Fruit fly (Drosophila melanogaster) whole organism, embryonic: Measurements from ENCODE around the gene Jhbp5.

Experiments used
- B-H2 ChIP-seq: fragments of 200-800 bp; sonication (Bioruptor generic); optimal IDR thresholded peaks from 2 replicates; lab custom pipeline; 2018; ENCODE audit warnings: missing biosample characterization, mild to moderate bottlenecking, missing genetic modification characterization
- CG10979 ChIP-seq: fragments of 200-800 bp; sonication (Bioruptor generic); optimal IDR thresholded peaks from 2 replicates; lab custom pipeline; 2018; ENCODE audit warnings: missing biosample characterization, mild to moderate bottlenecking, missing genetic modification characterization, moderate library complexity
- CG11695 ChIP-seq: fragments of 200-800 bp; sonication (Bioruptor generic); IDR thresholded peaks from 3 replicates; pipeline ENCODE4 v1.3.6; 2022; ENCODE audit warnings: missing biosample characterization, missing genetic modification characterization
- CG12769 ChIP-seq: fragments of 200-800 bp; sonication (Bioruptor generic); optimal IDR thresholded peaks from 2 replicates; lab custom pipeline; 2019; ENCODE audit warnings: missing biosample characterization, mild to moderate bottlenecking, missing genetic modification characterization, moderate library complexity
- CG13296 ChIP-seq: fragments of 200-800 bp; sonication (Bioruptor generic); optimal IDR thresholded peaks from 3 replicates; lab custom pipeline; 2018; ENCODE audit warnings: missing biosample characterization, mild to moderate bottlenecking, missing genetic modification characterization
- CG1529 ChIP-seq: fragments of 200-800 bp; sonication (Bioruptor generic); optimal IDR thresholded peaks from 3 replicates; lab custom pipeline; 2018; ENCODE audit warnings: missing biosample characterization, missing genetic modification characterization
- CG17912 ChIP-seq: fragments of 200-800 bp; sonication (Bioruptor generic); optimal IDR thresholded peaks from 2 replicates; lab custom pipeline; 2018; ENCODE audit warnings: missing biosample characterization, mild to moderate bottlenecking, missing genetic modification characterization
- CG1832 ChIP-seq: fragments of 200-800 bp; sonication (Bioruptor generic); optimal IDR thresholded peaks from 2 replicates; lab custom pipeline; 2017; ENCODE audit warnings: missing biosample characterization, mild to moderate bottlenecking, missing genetic modification characterization, inconsistent platforms
- CG2199 ChIP-seq: fragments of 200-800 bp; sonication (Bioruptor generic); IDR thresholded peaks from 3 replicates; pipeline ENCODE4 v1.3.6; 2022; ENCODE audit warnings: missing biosample characterization, missing genetic modification characterization
- CG30431 ChIP-seq: fragments of 200-800 bp; sonication (Bioruptor generic); optimal IDR thresholded peaks from 2 replicates; lab custom pipeline; 2017; ENCODE audit warnings: missing biosample characterization, missing genetic modification characterization
- CG3163 ChIP-seq: fragments of 200-800 bp; sonication (Bioruptor generic); optimal IDR thresholded peaks from 3 replicates; lab custom pipeline; 2016; ENCODE audit warnings: missing biosample characterization, missing genetic modification characterization
- CG32532 ChIP-seq: fragments of 200-800 bp; sonication (Bioruptor generic); IDR thresholded peaks from 2 replicates; pipeline ENCODE4 v1.3.6; 2022; ENCODE audit warnings: missing biosample characterization, missing genetic modification characterization
- CG33213 ChIP-seq: fragments of 200-800 bp; sonication (Bioruptor generic); optimal IDR thresholded peaks from 3 replicates; lab custom pipeline; 2016; ENCODE audit warnings: missing biosample characterization, missing genetic modification characterization
- CG34376 ChIP-seq: fragments of 200-800 bp; sonication (Bioruptor generic); optimal IDR thresholded peaks from 2 replicates; lab custom pipeline; 2018; ENCODE audit warnings: missing biosample characterization, mild to moderate bottlenecking, missing genetic modification characterization
- CG4282 ChIP-seq: fragments of 200-800 bp; sonication (Bioruptor generic); optimal IDR thresholded peaks from 2 replicates; lab custom pipeline; 2016; ENCODE audit warnings: missing biosample characterization, missing genetic modification characterization
- CG4328 ChIP-seq: fragments of 200-800 bp; sonication (Bioruptor generic); optimal IDR thresholded peaks from 3 replicates; lab custom pipeline; 2017; ENCODE audit warnings: missing biosample characterization, missing genetic modification reagents, missing genetic modification characterization
- CG6175 ChIP-seq: fragments of 200-800 bp; sonication (Bioruptor generic); IDR thresholded peaks from 3 replicates; pipeline ENCODE4 v1.3.6; 2022; ENCODE audit warnings: missing biosample characterization, missing genetic modification characterization
- CG7987 ChIP-seq: fragments of 200-800 bp; sonication (Bioruptor generic); optimal IDR thresholded peaks from 2 replicates; lab custom pipeline; 2018; ENCODE audit warnings: missing biosample characterization, mild to moderate bottlenecking, missing genetic modification characterization, moderate library complexity
- Deaf1 ChIP-seq: fragments of 200-800 bp; optimal IDR thresholded peaks from 3 replicates; lab custom pipeline; 2019; ENCODE audit warnings: missing biosample characterization, mild to moderate bottlenecking, missing genetic modification characterization, moderate library complexity
- Dfd ChIP-seq, 2 experiments: fragments of >200 bp; optimal IDR thresholded peaks; 2 replicates each; lab custom pipeline; 2017; ENCODE audit warnings: missing biosample characterization in 2 of 2, missing genetic modification characterization in 2 of 2
- E2f2 ChIP-seq: fragments of 200-800 bp; sonication (Bioruptor generic); IDR thresholded peaks from 2 replicates; pipeline ENCODE4 v1.3.6; 2022; ENCODE audit warnings: missing biosample characterization, missing genetic modification characterization
- H15 ChIP-seq: fragments of 200-800 bp; sonication (Bioruptor generic); IDR thresholded peaks from 3 replicates; pipeline ENCODE4 v1.3.6; 2022; ENCODE audit warnings: missing biosample characterization, missing genetic modification characterization
- HHEX ChIP-seq: fragments of 200-800 bp; sonication (Bioruptor generic); optimal IDR thresholded peaks from 3 replicates; lab custom pipeline; 2017; ENCODE audit warnings: missing biosample characterization, mild to moderate bottlenecking, missing genetic modification characterization, missing genetic modification reagents
- Hey ChIP-seq: fragments of 200-800 bp; sonication (Bioruptor generic); optimal IDR thresholded peaks from 3 replicates; lab custom pipeline; 2018; ENCODE audit warnings: missing biosample characterization, mild to moderate bottlenecking, missing genetic modification characterization
- Hr51 ChIP-seq, 2 experiments: fragments of 200-800 bp; sonication (Bioruptor generic); optimal IDR thresholded peaks; 2 replicates in 1 of 2; 3 replicates in 1 of 2; lab custom pipeline; 2016 to 2018; ENCODE audit warnings: missing biosample characterization in 2 of 2, missing genetic modification characterization in 2 of 2, mild to moderate bottlenecking in 1 of 2, moderate library complexity in 1 of 2
- Lim3 ChIP-seq: fragments of 200-800 bp; sonication (Bioruptor generic); IDR thresholded peaks from 2 replicates; pipeline ENCODE4 v1.3.6; 2022; ENCODE audit warnings: missing biosample characterization, missing genetic modification characterization
- Nf-YB ChIP-seq: fragments of 200-800 bp; sonication (Bioruptor generic); optimal IDR thresholded peaks from 3 replicates; lab custom pipeline; 2019; ENCODE audit warnings: missing biosample characterization, mild to moderate bottlenecking, missing genetic modification characterization, moderate library complexity
- NfI ChIP-seq: fragments of 200-800 bp; sonication (Bioruptor generic); optimal IDR thresholded peaks from 3 replicates; lab custom pipeline; 2018; ENCODE audit warnings: missing biosample characterization, mild to moderate bottlenecking, missing genetic modification characterization, moderate library complexity
- Pdp1 ChIP-seq, 2 experiments: fragments of 200-800 bp; sonication (Bioruptor generic); optimal IDR thresholded peaks; 3 replicates each; lab custom pipeline; 2016; ENCODE audit warnings: missing biosample characterization in 2 of 2, missing genetic modification characterization in 2 of 2, mild to moderate bottlenecking in 1 of 2, moderate library complexity in 1 of 2
- abd-A ChIP-seq: fragments of 200-800 bp; sonication (Bioruptor generic); optimal IDR thresholded peaks from 3 replicates; lab custom pipeline; 2019; ENCODE audit warnings: missing biosample characterization, mild to moderate bottlenecking, missing genetic modification characterization, moderate library complexity
- ato ChIP-seq: fragments of 200-800 bp; sonication (Bioruptor generic); IDR thresholded peaks from 2 replicates; pipeline ENCODE4 v1.3.6; 2022; ENCODE audit warnings: missing biosample characterization, missing genetic modification characterization; ENCODE audit not compliant: partially characterized antibody
- bab2 ChIP-seq: fragments of 200-800 bp; sonication (Bioruptor generic); optimal IDR thresholded peaks from 2 replicates; lab custom pipeline; 2016; ENCODE audit warnings: missing biosample characterization, missing genetic modification characterization
- cg ChIP-seq: fragments of 200-800 bp; sonication (Bioruptor generic); optimal IDR thresholded peaks from 3 replicates; lab custom pipeline; 2019; ENCODE audit warnings: missing biosample characterization, mild to moderate bottlenecking, missing genetic modification characterization, moderate library complexity
- crol ChIP-seq: fragments of 200-800 bp; sonication (Bioruptor generic); IDR thresholded peaks from 2 replicates; pipeline ENCODE4 v1.3.6; 2022; ENCODE audit warnings: missing biosample characterization, missing genetic modification characterization
- fd64A ChIP-seq: fragments of 200-800 bp; sonication (Bioruptor generic); optimal IDR thresholded peaks from 3 replicates; lab custom pipeline; 2018; ENCODE audit warnings: missing biosample characterization, mild to moderate bottlenecking, missing genetic modification characterization
- gcm2 ChIP-seq: fragments of 200-800 bp; sonication (Bioruptor generic); optimal IDR thresholded peaks from 2 replicates; lab custom pipeline; 2016; ENCODE audit warnings: missing biosample characterization, missing genetic modification characterization
- hb ChIP-seq: fragments of 200-800 bp; sonication (Bioruptor generic); IDR thresholded peaks from 3 replicates; pipeline ENCODE4 v1.3.6; 2022; ENCODE audit warnings: missing biosample characterization, missing genetic modification characterization; ENCODE audit not compliant: partially characterized antibody
- hkb ChIP-seq, 2 experiments: fragments of 200-800 bp in 1 of 2; fragments of >200 bp in 1 of 2; sonication (Bioruptor generic) in 1 of 2; IDR thresholded peaks in 1 of 2; optimal IDR thresholded peaks in 1 of 2; 2 replicates each; pipeline versions ENCODE4 v1.3.6 to Lab custom; 2017 to 2022; ENCODE audit warnings: missing biosample characterization in 1 of 2, missing genetic modification characterization in 1 of 2
- kni ChIP-seq: fragments of 200-800 bp; sonication (Bioruptor generic); optimal IDR thresholded peaks from 3 replicates; lab custom pipeline; 2017; ENCODE audit warnings: mild to moderate bottlenecking, missing biosample characterization, missing genetic modification reagents, missing genetic modification characterization
- lilli ChIP-seq: fragments of 200-800 bp; sonication (Bioruptor generic); optimal IDR thresholded peaks from 3 replicates; lab custom pipeline; 2016; ENCODE audit warnings: missing biosample characterization, missing genetic modification characterization
- mirr ChIP-seq: fragments of 200-800 bp; sonication (Bioruptor generic); optimal IDR thresholded peaks from 3 replicates; lab custom pipeline; 2018; ENCODE audit warnings: missing biosample characterization, mild to moderate bottlenecking, missing genetic modification characterization
- pzg ChIP-seq: fragments of 200-800 bp; sonication (Bioruptor generic); optimal IDR thresholded peaks from 3 replicates; lab custom pipeline; 2018; ENCODE audit warnings: missing biosample characterization, mild to moderate bottlenecking, missing genetic modification characterization, moderate library complexity
- salm ChIP-seq: fragments of 200-800 bp; sonication (Bioruptor generic); optimal IDR thresholded peaks from 2 replicates; lab custom pipeline; 2018; ENCODE audit warnings: missing biosample characterization, mild to moderate bottlenecking, missing genetic modification characterization
- sd ChIP-seq: fragments of 200-800 bp; sonication (Bioruptor generic); optimal IDR thresholded peaks from 3 replicates; lab custom pipeline; 2018; ENCODE audit warnings: missing biosample characterization, mild to moderate bottlenecking, missing genetic modification characterization, moderate library complexity
- slbo ChIP-seq: fragments of 200-800 bp; sonication (Bioruptor generic); IDR thresholded peaks from 2 replicates; pipeline ENCODE4 v1.3.6; 2022; ENCODE audit warnings: missing biosample characterization, missing genetic modification characterization
- stc ChIP-seq: fragments of 200-800 bp; sonication (Bioruptor generic); IDR thresholded peaks from 2 replicates; pipeline ENCODE4 v1.3.6; 2022; ENCODE audit warnings: missing biosample characterization, missing genetic modification characterization
- sug ChIP-seq: fragments of 200-800 bp; optimal IDR thresholded peaks from 2 replicates; lab custom pipeline; 2019; ENCODE audit warnings: missing biosample characterization, mild to moderate bottlenecking, missing genetic modification characterization, moderate library complexity
- tgo ChIP-seq: fragments of 200-800 bp; sonication (Bioruptor generic); IDR thresholded peaks from 3 replicates; pipeline ENCODE4 v1.3.6; 2022; ENCODE audit warnings: missing biosample characterization, missing genetic modification characterization
- tio ChIP-seq: fragments of 200-800 bp; sonication (Bioruptor generic); optimal IDR thresholded peaks from 2 replicates; lab custom pipeline; 2017; ENCODE audit warnings: missing biosample characterization, missing genetic modification characterization, inconsistent platforms

The Jhbp5 gene

DNA sequence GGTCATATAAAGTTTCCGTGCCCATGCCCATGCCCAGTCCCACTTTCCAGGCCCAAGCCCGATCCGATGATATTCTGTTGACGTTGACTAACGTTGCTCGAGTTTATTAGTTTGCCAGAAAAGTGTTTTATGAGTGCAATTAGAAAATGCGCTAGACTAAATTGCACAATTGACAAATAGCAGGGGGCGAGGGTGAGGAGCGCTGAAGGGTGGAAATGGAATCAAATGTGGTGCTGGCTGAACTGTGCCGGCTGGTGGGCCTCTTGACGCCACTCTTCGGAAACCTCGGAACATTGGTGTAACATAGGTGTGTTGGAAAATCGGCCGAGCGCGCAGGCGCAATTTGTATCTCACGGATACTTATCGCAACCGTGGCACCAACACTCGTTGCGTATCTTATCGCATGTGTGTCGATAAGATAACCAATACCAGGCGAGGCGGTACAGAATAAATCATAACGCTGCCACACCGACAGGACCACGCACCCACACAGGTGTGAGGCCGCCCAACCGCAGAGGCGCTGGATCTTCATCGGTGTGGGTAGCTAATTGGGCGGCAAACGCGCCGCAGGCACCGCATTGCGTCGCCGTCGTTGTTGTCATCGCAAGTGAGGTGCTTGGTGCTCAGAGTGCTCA lies 34.1 kb downstream of the Jhbp5 start (continued):
- TF ChIP-seq crol (GFP tag; lab: Robert Waterston, UW) = peak; percentile 73
- TF ChIP-seq CG6175 (GFP tag; lab: Robert Waterston, UW) = peak; percentile 70; the same call in 1 of the 3 replicates
- TF ChIP-seq stc (GFP tag; lab: Robert Waterston, UW) = no peak
- no peak for TF ChIP-seq tio (GFP tag; lab: Kevin White, UChicago)
- no peak for TF ChIP-seq pzg (GFP tag; lab: Kevin White, UChicago)
- TF ChIP-seq H15 (GFP tag; lab: Robert Waterston, UW) = no peak
- TF ChIP-seq fd64A (GFP tag; lab: Kevin White, UChicago) = peak; percentile 34
- TF ChIP-seq tgo (GFP tag; lab: Robert Waterston, UW) = no peak
- TF ChIP-seq CG7987 (GFP tag; lab: Kevin White, UChicago) = peak; percentile 16
- TF ChIP-seq sug = peak; percentile 83
- no peak for TF ChIP-seq bab2 (GFP tag; lab: Kevin White, UChicago)
- peak; percentile 57 for TF ChIP-seq Deaf1
- peak; percentile 83 for TF ChIP-seq cg (GFP tag; lab: Kevin White, UChicago)
- TF ChIP-seq HHEX = peak; percentile 29
- TF ChIP-seq Hr51 (GFP tag; optimal IDR thresholded peaks at IDR 0.05; lab: Kevin White, UChicago) = peak in 1 of 2 experiments; percentile 43
- TF ChIP-seq kni (GFP tag; lab: Kevin White, UChicago) = no peak
- TF ChIP-seq Hey (tag; lab: Kevin White, UChicago) = peak; percentile 63
- no peak for TF ChIP-seq CG11695
- no peak for TF ChIP-seq CG30431
- no peak for TF ChIP-seq CG3163 (GFP tag; lab: Kevin White, UChicago)
- TF ChIP-seq salm = peak; percentile 30
- no peak for TF ChIP-seq abd-A (tag; lab: Kevin White, UChicago)
- peak; percentile 57 for TF ChIP-seq mirr (GFP tag; lab: Kevin White, UChicago)
- peak; percentile 61 for TF ChIP-seq CG13296 (GFP tag; lab: Kevin White, UChicago)
- peak; percentile 38 for TF ChIP-seq CG34376 (GFP tag; lab: Kevin White, UChicago)
- TF ChIP-seq CG33213 (GFP tag; lab: Kevin White, UChicago) = no peak
- no peak for TF ChIP-seq ato (GFP tag; lab: Robert Waterston, UW)
- TF ChIP-seq CG17912 (GFP tag; lab: Kevin White, UChicago) = peak; percentile 16
- TF ChIP-seq slbo (GFP tag; lab: Robert Waterston, UW) = 0 out of 2 replicates have a peak, but pooled peaks have one; percentile 3
- TF ChIP-seq NfI (GFP tag; lab: Kevin White, UChicago) = peak; percentile 11
- peak; percentile 22 for TF ChIP-seq sd (tag; lab: Kevin White, UChicago)
- TF ChIP-seq CG1529 (GFP tag; lab: Kevin White, UChicago) = peak; percentile 16

- no peak for TF ChIP-seq gcm2 (GFP tag; lab: Kevin White, UChicago)
- TF ChIP-seq Lim3 = no peak; the same call in 1 of the 2 replicates
- TF ChIP-seq Dfd (GFP tag; optimal IDR thresholded peaks at IDR 0.05; lab: Kevin White, UChicago) = no peak
- TF ChIP-seq Nf-YB = peak; percentile 95
- TF ChIP-seq hkb (optimal IDR thresholded peaks at IDR 0.05; lab: Kevin White, UChicago) = no peak
- no peak for TF ChIP-seq hkb (GFP tag; IDR thresholded peaks at IDR 0.05; lab: Robert Waterston, UW)
- TF ChIP-seq CG12769 (tag; lab: Kevin White, UChicago) = no peak
- 0 out of 3 replicates have a peak, but pooled peaks have one; percentile 53 for TF ChIP-seq CG2199 (GFP tag; lab: Robert Waterston, UW)
- no peak for TF ChIP-seq CG10979 (tag; lab: Kevin White, UChicago)
- no peak for TF ChIP-seq lilli (GFP tag; lab: Kevin White, UChicago)
- no peak for TF ChIP-seq CG32532 (GFP tag; lab: Robert Waterston, UW)
- no peak for TF ChIP-seq hb (GFP tag; lab: Robert Waterston, UW)
- TF ChIP-seq CG1832 (GFP tag; lab: Kevin White, UChicago) = no peak
- TF ChIP-seq CG4328 = no peak
- TF ChIP-seq B-H2 (GFP tag; lab: Kevin White, UChicago) = no peak
- peak in 1 of 2 experiments; percentile 2 for TF ChIP-seq Pdp1 (GFP tag; optimal IDR thresholded peaks at IDR 0.05; lab: Kevin White, UChicago)
- no peak for TF ChIP-seq E2f2
- no peak for TF ChIP-seq CG4282 (GFP tag; lab: Kevin White, UChicago)
These were observed 35.9 kb downstream of the Jhbp5 start for dm6 chr3R:16010009-16010505.
